Worm (Caenorhabditis elegans): Measurements from ENCODE around the gene ugt-12.

DNA sequence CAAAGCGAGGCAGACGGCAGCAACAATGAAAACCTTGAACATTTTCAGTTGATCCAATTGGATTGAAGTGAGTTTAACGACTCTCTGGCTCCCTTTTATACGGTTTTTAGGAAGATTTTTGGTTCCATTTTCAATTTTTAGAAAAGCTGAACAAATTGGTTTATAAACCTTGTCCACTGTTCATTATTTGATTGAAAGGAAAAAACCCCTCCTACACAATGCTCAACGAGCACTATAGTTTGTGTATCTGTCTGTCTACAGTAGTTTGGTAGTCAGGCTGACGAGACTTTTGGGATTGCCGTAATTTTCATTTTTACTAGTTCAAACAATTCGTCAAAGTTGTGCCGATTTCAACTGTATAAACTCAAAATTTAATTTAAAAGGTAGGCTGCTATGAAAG is 10.2 kb downstream of the ugt-12 start, which contains the start of gene T19H12.15:
- TF ChIP-seq mep-1 (tag; optimal IDR thresholded peaks at IDR 0.05): no peak
- TF ChIP-seq sptf-1 (tag; optimal IDR thresholded peaks at IDR 0.05): no peak
- no peak for TF ChIP-seq unc-62 (GFP tag; optimal IDR thresholded peaks at IDR 0.05)
- TF ChIP-seq blmp-1 (tag; optimal IDR thresholded peaks at IDR 0.05): no peak
- TF ChIP-seq unc-39 (tag; optimal IDR thresholded peaks at IDR 0.05): no peak
- TF ChIP-seq nhr-12 (tag; optimal IDR thresholded peaks at IDR 0.05): no peak
- TF ChIP-seq M03D4.4 (tag; optimal IDR thresholded peaks at IDR 0.05): no peak
- no peak for TF ChIP-seq nhr-76 (tag; optimal IDR thresholded peaks at IDR 0.05)
- no peak for TF ChIP-seq snpc-4 (tag; optimal IDR thresholded peaks at IDR 0.05)
- no peak for TF ChIP-seq cnd-1 (tag; optimal IDR thresholded peaks at IDR 0.05)
- TF ChIP-seq tbx-8 (GFP tag; optimal IDR thresholded peaks at IDR 0.05): no peak
- TF ChIP-seq lin-13 (tag; optimal IDR thresholded peaks at IDR 0.05): no peak
- no peak for TF ChIP-seq bed-3 (GFP tag; optimal IDR thresholded peaks at IDR 0.05)

Data from whole organism, mixed stage, embryonic.